Fruit fly (Drosophila melanogaster): ENCODE measurements around the gene Ugt302K1.

Ugt302K1 gene

DNA sequence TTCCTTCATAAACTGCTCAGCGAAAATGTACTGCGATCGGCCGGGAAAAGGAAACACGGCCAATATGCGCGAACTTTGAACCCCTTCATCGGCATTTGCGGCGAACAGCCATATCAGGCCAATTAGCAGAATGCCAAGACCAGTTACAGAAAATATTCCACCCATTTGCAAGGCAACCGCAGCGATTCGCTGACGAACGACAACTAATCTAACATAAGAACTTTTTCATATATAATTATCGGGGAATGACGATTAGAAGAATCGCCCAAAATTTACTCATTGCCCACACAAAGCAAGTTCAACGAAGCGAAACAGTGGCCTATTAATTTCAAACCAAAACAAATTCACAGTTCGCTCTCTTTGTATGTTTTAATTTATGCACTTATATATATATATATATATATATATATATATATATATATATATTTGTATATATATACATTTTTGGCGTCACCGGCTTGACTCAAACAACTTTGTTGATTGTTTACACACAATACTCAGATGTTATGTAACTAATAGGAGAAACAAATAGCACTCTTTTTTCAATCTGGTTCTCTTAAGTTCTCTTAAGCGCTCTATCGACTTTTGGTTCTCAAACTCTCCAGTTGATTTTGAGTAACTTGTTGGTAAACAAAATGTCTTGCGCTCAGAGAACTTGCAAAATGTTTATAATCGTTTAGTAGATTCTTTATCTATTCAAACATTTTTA lies 19.0 kb upstream of the Ugt302K1 start, which contains the start of gene Ugt35A1 (continued):
- TF ChIP-seq Trl (optimal IDR thresholded peaks at IDR 0.05) (peak; percentile 67 to 75), Trl (GFP tag; optimal IDR thresholded peaks at IDR 0.05) (no peak), Jarid2 (GFP tag; optimal IDR thresholded peaks at IDR 0.05) (peak; percentile 71), gsb (GFP tag; IDR thresholded peaks at IDR 0.05) (no peak), mirr (GFP tag; optimal IDR thresholded peaks at IDR 0.05) (peak; percentile 68)

DNA sequence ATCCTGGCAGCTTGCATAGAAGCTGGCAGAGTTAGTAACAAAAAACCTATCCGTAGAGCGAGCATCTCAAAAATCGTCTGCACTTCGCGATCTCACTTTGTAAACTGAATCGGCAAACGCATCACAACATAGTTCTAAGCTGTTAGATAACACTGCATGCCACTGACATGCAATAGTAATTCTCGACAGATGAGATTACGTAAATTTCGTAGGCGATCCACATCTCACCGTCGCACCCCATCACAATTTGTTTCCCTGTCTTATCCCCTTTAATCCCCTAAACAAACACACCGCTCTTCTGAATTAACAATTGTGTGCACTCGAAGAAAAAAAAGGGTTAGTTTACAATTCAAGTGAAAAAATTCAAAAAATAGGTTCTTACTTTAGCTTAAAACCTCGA lies 16.5 kb upstream of the Ugt302K1 start, which contains the start of gene Ugt35B1:
TSS of gene Ugt35B1 (minus strand) at position 101 of the 400 bp plus-strand sequence.
- TF ChIP-seq sna (GFP tag; IDR thresholded peaks at IDR 0.05; ENCODE audit: partially characterized antibody) (no peak), nom (GFP tag; optimal IDR thresholded peaks at IDR 0.05) (no peak), sd (tag; optimal IDR thresholded peaks at IDR 0.05) (no peak), Chrac-16 (GFP tag; optimal IDR thresholded peaks at IDR 0.05) (no peak), CG12155 (GFP tag; optimal IDR thresholded peaks at IDR 0.05) (no peak), CG18476 (GFP tag; optimal IDR thresholded peaks at IDR 0.05) (no peak), gfzf (GFP tag; optimal IDR thresholded peaks at IDR 0.05) (no peak), CG10979 (tag; optimal IDR thresholded peaks at IDR 0.05) (no peak), prd (optimal IDR thresholded peaks at IDR 0.05) (no peak), prd (GFP tag; IDR thresholded peaks at IDR 0.05) (no peak), Mad (GFP tag; optimal IDR thresholded peaks at IDR 0.05) (no peak), CG43689 (GFP tag; IDR thresholded peaks at IDR 0.05) (no peak), CG11085 (GFP tag; IDR thresholded peaks at IDR 0.05) (no peak), btn (GFP tag; optimal IDR thresholded peaks at IDR 0.05) (no peak), mld (GFP tag; IDR thresholded peaks at IDR 0.05; ENCODE audit: partially characterized antibody) (no peak), CG4707 (GFP tag; optimal IDR thresholded peaks at IDR 0.05) (no peak)

DNA sequence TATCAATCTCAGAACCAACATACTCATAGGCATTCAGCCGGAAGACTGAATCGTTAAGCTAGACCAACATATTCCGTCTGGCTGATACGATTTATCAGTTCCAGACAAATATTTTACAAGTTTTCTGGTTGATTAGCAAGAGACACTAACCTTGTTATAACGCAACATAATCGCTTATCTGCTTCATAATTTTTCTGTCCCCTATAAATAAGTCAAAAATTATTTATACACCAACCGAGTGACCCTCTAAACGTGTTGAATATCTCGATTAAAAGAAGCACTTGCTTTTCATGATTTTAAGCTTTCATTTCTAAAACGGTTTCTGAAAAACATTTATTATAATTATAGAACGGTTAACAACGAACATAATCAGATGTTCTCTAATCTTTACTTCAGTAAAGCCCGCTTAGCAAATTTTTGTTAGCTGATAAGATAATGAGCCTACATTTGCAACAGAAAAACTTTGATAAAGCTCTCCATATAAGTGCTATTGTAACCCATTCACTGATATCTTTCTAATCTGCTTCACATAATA lies 14.3 kb upstream of the Ugt302K1 start, which contains the start of gene Ugt35E2:
TSS of gene Ugt35E2 (minus strand) at position 51 of the 535 bp plus-strand sequence.
- TF ChIP-seq exex (tag; optimal IDR thresholded peaks at IDR 0.05): peak; percentile 91
- no peak for TF ChIP-seq Ssrp (tag; optimal IDR thresholded peaks at IDR 0.05)
- peak; percentile 39 for TF ChIP-seq CG34376 (GFP tag; optimal IDR thresholded peaks at IDR 0.05)
- TF ChIP-seq Ets65A (GFP tag): peak; percentile 34
- TF ChIP-seq dmrt11E (tag; optimal IDR thresholded peaks at IDR 0.05): no peak

DNA sequence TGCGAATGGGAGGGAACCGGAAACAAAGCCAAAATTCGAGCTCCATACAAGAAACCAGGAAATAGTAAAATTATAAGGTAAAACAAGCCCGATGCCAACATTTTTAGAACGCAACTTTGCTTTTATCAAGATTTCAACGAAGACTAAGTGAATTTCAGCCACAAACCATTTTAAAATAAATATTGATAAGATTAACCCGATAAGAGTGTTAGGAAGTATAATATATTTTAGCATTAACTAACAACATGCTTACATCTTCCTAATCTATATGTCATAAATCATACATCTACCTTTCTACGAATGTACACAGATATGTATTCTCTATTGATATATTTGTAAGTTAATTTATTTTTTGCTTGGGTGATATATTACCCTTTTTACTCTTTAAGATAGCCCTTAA lies 12.3 kb upstream of the Ugt302K1 start, which contains the start of gene Ugt35E1:
TSS of gene Ugt35E1 (minus strand) at position 101 of the 400 bp plus-strand sequence.
- no peak for TF ChIP-seq sqz (GFP tag; optimal IDR thresholded peaks at IDR 0.05)
- TF ChIP-seq vvl (GFP tag; IDR thresholded peaks at IDR 0.05): no peak
- TF ChIP-seq exex (tag; optimal IDR thresholded peaks at IDR 0.05): peak; percentile 52
- TF ChIP-seq CG15696 (tag; optimal IDR thresholded peaks at IDR 0.05): no peak
- no peak for TF ChIP-seq pzg (GFP tag; optimal IDR thresholded peaks at IDR 0.05)
- no peak for TF ChIP-seq sr (GFP tag; IDR thresholded peaks at IDR 0.05)
- TF ChIP-seq CG14667 (GFP tag; IDR thresholded peaks at IDR 0.05): no peak
- no peak for TF ChIP-seq otp (GFP tag; IDR thresholded peaks at IDR 0.05)

DNA sequence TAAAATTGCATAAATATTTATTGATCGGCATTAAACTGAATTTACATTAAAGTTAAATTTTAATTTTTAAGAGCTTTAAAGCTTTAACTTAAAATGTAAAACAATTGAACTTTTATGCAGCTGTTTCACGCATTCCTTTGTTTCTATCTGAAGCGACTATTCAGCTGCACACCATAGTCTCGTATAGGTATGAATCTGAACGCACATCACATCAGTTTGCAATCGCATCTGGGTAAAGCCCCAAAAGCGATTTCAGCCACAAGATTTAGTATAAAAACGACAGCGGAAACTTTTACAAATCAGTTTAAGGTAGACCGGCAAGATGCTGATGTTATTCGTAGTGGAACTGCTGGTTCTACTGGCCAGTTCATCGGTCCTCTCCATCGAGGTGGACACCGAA lies 7.3 kb upstream of the Ugt302K1 start, which contains the start of gene CG4757:
TSS of gene CG4757 (plus strand) at position 301 of the 400 bp plus-strand sequence.
- no peak for TF ChIP-seq jigr1 (GFP tag; IDR thresholded peaks at IDR 0.05)
- TF ChIP-seq Scr (GFP tag; IDR thresholded peaks at IDR 0.05; ENCODE audit: partially characterized antibody): no peak
- TF ChIP-seq CG1024 (GFP tag; IDR thresholded peaks at IDR 0.05): no peak
- no peak for TF ChIP-seq rib (GFP tag; IDR thresholded peaks at IDR 0.05)
- no peak for TF ChIP-seq CG2202 (tag; optimal IDR thresholded peaks at IDR 0.05)
- TF ChIP-seq CG6791 (GFP tag; IDR thresholded peaks at IDR 0.05; ENCODE audit: partially characterized antibody): no peak
